Fruit fly (Drosophila melanogaster): ENCODE data around the gene CG34130.

CG34130 gene

DNA sequence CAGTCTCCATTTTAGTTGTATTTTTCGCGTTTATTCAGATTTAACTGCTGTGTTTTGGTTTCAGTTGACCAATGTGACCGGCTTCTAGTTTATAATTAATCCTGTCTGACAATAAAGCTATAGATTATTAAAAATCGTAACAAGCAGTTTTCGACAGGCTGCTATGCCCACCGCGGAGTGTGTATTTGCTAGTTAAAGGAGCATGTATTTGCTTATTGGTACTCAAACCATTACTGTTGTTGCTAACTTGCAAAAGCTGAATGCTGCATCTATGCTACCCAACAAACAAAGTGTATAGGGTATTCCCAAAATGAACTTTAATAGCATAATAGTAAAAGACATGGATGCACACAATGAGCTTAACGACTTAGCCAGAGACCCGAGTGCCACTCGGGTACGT lies 1.1 kb downstream of the CG34130 start, which contains the start of gene CG6073 (continued):
- TF ChIP-seq gro (GFP tag; optimal IDR thresholded peaks at IDR 0.05): peak; percentile 80
- no peak for TF ChIP-seq hth (optimal IDR thresholded peaks at IDR 0.05)
- TF ChIP-seq ems (GFP tag; optimal IDR thresholded peaks at IDR 0.05): peak; percentile 20
- peak; percentile 13 for TF ChIP-seq Chrac-16 (GFP tag; optimal IDR thresholded peaks at IDR 0.05)
- TF ChIP-seq btn (GFP tag; optimal IDR thresholded peaks at IDR 0.05): no peak
- peak; percentile 35; the same call in 1 of the 2 replicates for TF ChIP-seq Xrp1 (GFP tag; IDR thresholded peaks at IDR 0.05)
- TF ChIP-seq hkb (optimal IDR thresholded peaks at IDR 0.05): no peak
- TF ChIP-seq hkb (GFP tag; IDR thresholded peaks at IDR 0.05): peak; percentile 48; the same call in 1 of the 2 replicates
- no peak for TF ChIP-seq Gsc (GFP tag; IDR thresholded peaks at IDR 0.05)
- TF ChIP-seq HLH3B (GFP tag; IDR thresholded peaks at IDR 0.05): no peak
- TF ChIP-seq CG42726 (GFP tag; IDR thresholded peaks at IDR 0.05; ENCODE audit: partially characterized antibody): peak; percentile 60; the same call in 1 of the 2 replicates
- no peak for TF ChIP-seq Doc3 (GFP tag; IDR thresholded peaks at IDR 0.05; ENCODE audit: partially characterized antibody)
- no peak for TF ChIP-seq Dip2 (GFP tag; IDR thresholded peaks at IDR 0.05)
- no peak for TF ChIP-seq Poxn (GFP tag; IDR thresholded peaks at IDR 0.05)
- TF ChIP-seq CG13775 (GFP tag; optimal IDR thresholded peaks at IDR 0.05): peak; percentile 32
- TF ChIP-seq Hmx (GFP tag; optimal IDR thresholded peaks at IDR 0.05): no peak
- TF ChIP-seq CG13123 (GFP tag; optimal IDR thresholded peaks at IDR 0.05): peak; percentile 29
- no peak for TF ChIP-seq bowl (GFP tag; IDR thresholded peaks at IDR 0.05)
- TF ChIP-seq kah (GFP tag; optimal IDR thresholded peaks at IDR 0.05): no peak
- TF ChIP-seq CG10462 (GFP tag; optimal IDR thresholded peaks at IDR 0.05): no peak
- TF ChIP-seq CG12659 (GFP tag; optimal IDR thresholded peaks at IDR 0.05): peak; percentile 66
- no peak for TF ChIP-seq CG6791 (GFP tag; IDR thresholded peaks at IDR 0.05; ENCODE audit: partially characterized antibody)
- no peak for TF ChIP-seq CG3065 (GFP tag; optimal IDR thresholded peaks at IDR 0.05)
- TF ChIP-seq CG14710 (tag; optimal IDR thresholded peaks at IDR 0.05): peak; percentile 72
- no peak for TF ChIP-seq MTF-1 (GFP tag; optimal IDR thresholded peaks at IDR 0.05; ENCODE audit: borderline replicate concordance)
- no peak for TF ChIP-seq CG8281 (tag; optimal IDR thresholded peaks at IDR 0.05)
- TF ChIP-seq pho (GFP tag; optimal IDR thresholded peaks at IDR 0.05): peak; percentile 59
- TF ChIP-seq pfk (GFP tag; optimal IDR thresholded peaks at IDR 0.05): no peak
- no peak for TF ChIP-seq dmrt11E (tag; optimal IDR thresholded peaks at IDR 0.05)
- TF ChIP-seq dati (GFP tag; IDR thresholded peaks at IDR 0.05): no peak
- peak; percentile 56 for TF ChIP-seq pnt (GFP tag; optimal IDR thresholded peaks at IDR 0.05)
- no peak for TF ChIP-seq twi (tag; optimal IDR thresholded peaks at IDR 0.05)
- no peak for TF ChIP-seq trh (GFP tag; optimal IDR thresholded peaks at IDR 0.05)
- peak; percentile 99 for TF ChIP-seq pzg (GFP tag; optimal IDR thresholded peaks at IDR 0.05)
- TF ChIP-seq ken (GFP tag; IDR thresholded peaks at IDR 0.05): no peak
- no peak for TF ChIP-seq psq (GFP tag; optimal IDR thresholded peaks at IDR 0.05)
- TF ChIP-seq chn (GFP tag; optimal IDR thresholded peaks at IDR 0.05): peak; percentile 26
- TF ChIP-seq CG11085 (GFP tag; IDR thresholded peaks at IDR 0.05): 0 out of 2 replicates have a peak, but pooled peaks have one; percentile 26
- peak; percentile 4 for TF ChIP-seq fd3F (GFP tag; optimal IDR thresholded peaks at IDR 0.05)
- no peak for TF ChIP-seq CG10565 (GFP tag; optimal IDR thresholded peaks at IDR 0.05)
- no peak for TF ChIP-seq CG6689 (GFP tag; IDR thresholded peaks at IDR 0.05)
- no peak for TF ChIP-seq CG12219 (GFP tag; optimal IDR thresholded peaks at IDR 0.05)
- TF ChIP-seq aop (GFP tag; IDR thresholded peaks at IDR 0.05): no peak
- no peak for TF ChIP-seq Bgb (GFP tag; IDR thresholded peaks at IDR 0.05; ENCODE audit: partially characterized antibody)
- TF ChIP-seq inv (GFP tag; IDR thresholded peaks at IDR 0.05; ENCODE audit: partially characterized antibody): no peak; the same call in 1 of the 2 replicates
- peak; percentile 72 for TF ChIP-seq slbo (GFP tag; IDR thresholded peaks at IDR 0.05)
- peak; percentile 51 for TF ChIP-seq gem (tag; optimal IDR thresholded peaks at IDR 0.05)
- TF ChIP-seq dmrt99B (tag; optimal IDR thresholded peaks at IDR 0.05): no peak
- 0 out of 2 replicates have a peak, but pooled peaks have one; percentile 23 for TF ChIP-seq Drgx (GFP tag; IDR thresholded peaks at IDR 0.05)
- TF ChIP-seq CG10431 (GFP tag; optimal IDR thresholded peaks at IDR 0.05): no peak
- no peak for TF ChIP-seq Atf6 (GFP tag; IDR thresholded peaks at IDR 0.05)
- TF ChIP-seq HLH4C (GFP tag; IDR thresholded peaks at IDR 0.05; ENCODE audit: partially characterized antibody): no peak; the same call in 2 of the 3 replicates

Measured in whole organism, embryonic.